Fruit fly (Drosophila melanogaster) whole organism, prepupa: ENCODE data around the gene CG42238.

Experiments used
- CG10631 ChIP-seq: fragments of 200-800 bp; sonication (Bioruptor generic); optimal IDR thresholded peaks from 2 replicates; lab custom pipeline; 2016; ENCODE audit warnings: missing biosample characterization, missing genetic modification characterization
- CG10669 ChIP-seq: fragments of 200-800 bp; sonication (Bioruptor generic); optimal IDR thresholded peaks from 3 replicates; lab custom pipeline; 2018; ENCODE audit warnings: missing biosample characterization, mild to moderate bottlenecking, missing genetic modification characterization, moderate library complexity
- CG11294 ChIP-seq: fragments of 200-800 bp; sonication (Bioruptor generic); IDR thresholded peaks from 2 replicates; pipeline ENCODE4 v1.3.6; 2022; ENCODE audit warnings: missing biosample characterization, missing genetic modification characterization
- CG11762 ChIP-seq: fragments of 200-800 bp; sonication (Bioruptor generic); optimal IDR thresholded peaks from 3 replicates; lab custom pipeline; 2016; ENCODE audit warnings: missing biosample characterization, missing genetic modification characterization; ENCODE audit not compliant: insufficient read depth
- CG15336 ChIP-seq: fragments of 200-800 bp; sonication (Bioruptor generic); IDR thresholded peaks from 2 replicates; pipeline ENCODE4 v1.3.6; 2022; ENCODE audit warnings: missing biosample characterization, missing genetic modification characterization
- CG1621 ChIP-seq: fragments of 200-800 bp; sonication (Bioruptor generic); optimal IDR thresholded peaks from 3 replicates; lab custom pipeline; 2018; ENCODE audit warnings: missing biosample characterization, mild to moderate bottlenecking, missing genetic modification characterization
- CG31627 ChIP-seq: fragments of 200-800 bp; sonication (Bioruptor generic); optimal IDR thresholded peaks from 3 replicates; lab custom pipeline; 2016; ENCODE audit warnings: missing biosample characterization, missing genetic modification characterization
- CG32006 ChIP-seq: fragments of 200-800 bp; sonication (Bioruptor generic); optimal IDR thresholded peaks from 3 replicates; lab custom pipeline; 2017; ENCODE audit warnings: missing biosample characterization, mild to moderate bottlenecking, missing genetic modification characterization
- CG3919 ChIP-seq: fragments of 200-800 bp; sonication (Bioruptor generic); optimal IDR thresholded peaks from 3 replicates; lab custom pipeline; 2016; ENCODE audit warnings: missing biosample characterization, missing genetic modification characterization
- CG4318 ChIP-seq: fragments of 200-800 bp; sonication (Bioruptor generic); optimal IDR thresholded peaks from 3 replicates; lab custom pipeline; 2017; ENCODE audit warnings: missing biosample characterization, mild to moderate bottlenecking, missing genetic modification characterization
- CG6163 ChIP-seq: fragments of 200-800 bp; sonication (Bioruptor generic); IDR thresholded peaks from 3 replicates; pipeline ENCODE4 v1.3.6; 2022; ENCODE audit warnings: missing biosample characterization, missing genetic modification characterization
- CG6276 ChIP-seq: fragments of 200-800 bp; sonication (Bioruptor generic); optimal IDR thresholded peaks from 2 replicates; lab custom pipeline; 2017; ENCODE audit warnings: missing biosample characterization, mild to moderate bottlenecking, missing genetic modification characterization
- CG6792 ChIP-seq: fragments of 200-800 bp; sonication (Bioruptor generic); optimal IDR thresholded peaks from 3 replicates; lab custom pipeline; 2016; ENCODE audit warnings: missing biosample characterization, missing genetic modification characterization
- CG6808 ChIP-seq: fragments of 200-800 bp; sonication (Bioruptor generic); optimal IDR thresholded peaks from 3 replicates; lab custom pipeline; 2017; ENCODE audit warnings: missing biosample characterization, missing genetic modification characterization, mild to moderate bottlenecking, moderate library complexity, missing genetic modification reagents
- CG6854 ChIP-seq: fragments of 200-800 bp; sonication (Bioruptor generic); optimal IDR thresholded peaks from 2 replicates; lab custom pipeline; 2017; ENCODE audit warnings: missing biosample characterization, mild to moderate bottlenecking, missing genetic modification characterization
- CG7368 ChIP-seq: fragments of 200-800 bp; sonication (Bioruptor generic); optimal IDR thresholded peaks from 3 replicates; lab custom pipeline; 2016; ENCODE audit warnings: missing biosample characterization, missing genetic modification characterization
- CG8119 ChIP-seq: fragments of 200-800 bp; sonication (Bioruptor generic); IDR thresholded peaks from 3 replicates; pipeline ENCODE4 v1.3.6; 2022; ENCODE audit warnings: missing biosample characterization, missing genetic modification characterization
- CG8319 ChIP-seq: fragments of 200-800 bp; sonication (Bioruptor generic); optimal IDR thresholded peaks from 3 replicates; lab custom pipeline; 2016; ENCODE audit warnings: missing biosample characterization, missing genetic modification characterization
- CG8632 ChIP-seq: fragments of 200-800 bp; sonication (Bioruptor generic); optimal IDR thresholded peaks from 3 replicates; lab custom pipeline; 2016; ENCODE audit warnings: missing biosample characterization, missing genetic modification characterization
- CG9139 ChIP-seq: fragments of 200-800 bp; sonication (Bioruptor generic); optimal IDR thresholded peaks from 3 replicates; lab custom pipeline; 2017; ENCODE audit warnings: missing biosample characterization, mild to moderate bottlenecking, missing genetic modification characterization
- Eip75B ChIP-seq: fragments of 200-800 bp; sonication (Bioruptor generic); optimal IDR thresholded peaks from 3 replicates; lab custom pipeline; 2016; ENCODE audit warnings: missing biosample characterization, missing genetic modification characterization
- Eip78C ChIP-seq: fragments of 200-800 bp; sonication (Bioruptor generic); peaks from one replicate; lab custom pipeline; 2016; ENCODE audit warnings: missing biosample characterization, missing genetic modification characterization
- Eip93F ChIP-seq: fragments of 200-800 bp; sonication (Bioruptor generic); optimal IDR thresholded peaks from 2 replicates; lab custom pipeline; 2016; ENCODE audit warnings: missing biosample characterization, mild to moderate bottlenecking, missing genetic modification characterization
- Ets21C ChIP-seq: fragments of 200-800 bp; sonication (Bioruptor generic); optimal IDR thresholded peaks from 3 replicates; lab custom pipeline; 2016; ENCODE audit warnings: missing biosample characterization, missing genetic modification characterization
- Ets96B ChIP-seq: fragments of 200-800 bp; optimal IDR thresholded peaks from 2 replicates; lab custom pipeline; 2019; ENCODE audit warnings: missing biosample characterization, mild to moderate bottlenecking, missing genetic modification characterization, moderate library complexity
- Hr38 ChIP-seq: sonication (Bioruptor generic); optimal IDR thresholded peaks from 2 replicates; lab custom pipeline; 2016; ENCODE audit warnings: missing biosample characterization, missing genetic modification characterization
- Hr39 ChIP-seq: fragments of 200-800 bp; sonication (Bioruptor generic); optimal IDR thresholded peaks from 2 replicates; lab custom pipeline; 2016; ENCODE audit warnings: missing biosample characterization, missing genetic modification characterization
- Hr4 ChIP-seq: fragments of 200-800 bp; sonication (Bioruptor generic); optimal IDR thresholded peaks from 3 replicates; lab custom pipeline; 2016; ENCODE audit warnings: missing biosample characterization, missing genetic modification characterization
- Lpt ChIP-seq: fragments of 200-800 bp; sonication (Bioruptor generic); optimal IDR thresholded peaks from 3 replicates; lab custom pipeline; 2016; ENCODE audit warnings: missing biosample characterization, missing genetic modification characterization
- OdsH ChIP-seq: fragments of 200-800 bp; sonication (Bioruptor generic); optimal IDR thresholded peaks from 3 replicates; lab custom pipeline; 2016; ENCODE audit warnings: missing biosample characterization, missing genetic modification characterization
- Smox ChIP-seq: fragments of 200-800 bp; sonication (Bioruptor generic); optimal IDR thresholded peaks from 3 replicates; lab custom pipeline; 2016; ENCODE audit warnings: missing biosample characterization, missing genetic modification characterization
- Sox15 ChIP-seq: fragments of 200-800 bp; sonication (Bioruptor generic); optimal IDR thresholded peaks from 3 replicates; lab custom pipeline; 2016; ENCODE audit warnings: missing biosample characterization, missing genetic modification characterization
- cyc ChIP-seq: fragments of 200-800 bp; sonication (Bioruptor generic); optimal IDR thresholded peaks from 3 replicates; lab custom pipeline; 2016; ENCODE audit warnings: missing biosample characterization, missing genetic modification characterization
- dac ChIP-seq: fragments of 200-800 bp; sonication (Bioruptor generic); optimal IDR thresholded peaks from 2 replicates; lab custom pipeline; 2017; ENCODE audit warnings: missing biosample characterization, mild to moderate bottlenecking, missing genetic modification characterization
- dsx ChIP-seq: fragments of 200-800 bp; optimal IDR thresholded peaks from 3 replicates; lab custom pipeline; 2019; ENCODE audit warnings: missing biosample characterization, mild to moderate bottlenecking, missing genetic modification characterization, moderate library complexity; ENCODE audit not compliant: poor library complexity, severe bottlenecking
- eg ChIP-seq: fragments of 200-800 bp; sonication (Bioruptor generic); IDR thresholded peaks from 3 replicates; pipeline ENCODE4 v1.3.6; 2022; ENCODE audit warnings: missing biosample characterization, missing genetic modification characterization
- esn ChIP-seq: fragments of 200-800 bp; sonication (Bioruptor generic); optimal IDR thresholded peaks from 2 replicates; lab custom pipeline; 2016; ENCODE audit warnings: missing biosample characterization, mild to moderate bottlenecking, missing genetic modification characterization, moderate library complexity
- fkh ChIP-seq: fragments of 200-800 bp; sonication (Bioruptor generic); optimal IDR thresholded peaks from 3 replicates; lab custom pipeline; 2017; ENCODE audit warnings: missing biosample characterization, mild to moderate bottlenecking, missing genetic modification characterization, moderate library complexity
- lz ChIP-seq: fragments of 200-800 bp; sonication (Bioruptor generic); optimal IDR thresholded peaks from 3 replicates; lab custom pipeline; 2016; ENCODE audit warnings: missing biosample characterization, missing genetic modification characterization
- salr ChIP-seq, 2 experiments: fragments of 200-800 bp; sonication (Bioruptor generic); optimal IDR thresholded peaks; 3 replicates each; lab custom pipeline; 2016 to 2018; ENCODE audit warnings: missing biosample characterization in 2 of 2, missing genetic modification characterization in 2 of 2, mild to moderate bottlenecking in 1 of 2
- spab ChIP-seq: fragments of 200-800 bp; sonication (Bioruptor generic); optimal IDR thresholded peaks from 2 replicates; lab custom pipeline; 2017; ENCODE audit warnings: missing biosample characterization, mild to moderate bottlenecking, missing genetic modification characterization, missing genetic modification reagents
- ss ChIP-seq, 2 experiments: fragments of 200-800 bp; sonication (Bioruptor generic); optimal IDR thresholded peaks; 2 replicates in 1 of 2; 3 replicates in 1 of 2; lab custom pipeline; 2017 to 2018; ENCODE audit warnings: mild to moderate bottlenecking in 2 of 2, missing biosample characterization in 2 of 2, missing genetic modification characterization in 2 of 2, moderate library complexity in 1 of 2
- svp ChIP-seq: fragments of 200-800 bp; sonication (Bioruptor generic); peaks from one replicate; lab custom pipeline; 2016; ENCODE audit warnings: missing biosample characterization, missing genetic modification characterization
- vri ChIP-seq: fragments of 200-800 bp; sonication (Bioruptor generic); optimal IDR thresholded peaks from 3 replicates; lab custom pipeline; 2016; ENCODE audit warnings: missing biosample characterization, mild to moderate bottlenecking, missing genetic modification characterization

Gene CG42238

DNA sequence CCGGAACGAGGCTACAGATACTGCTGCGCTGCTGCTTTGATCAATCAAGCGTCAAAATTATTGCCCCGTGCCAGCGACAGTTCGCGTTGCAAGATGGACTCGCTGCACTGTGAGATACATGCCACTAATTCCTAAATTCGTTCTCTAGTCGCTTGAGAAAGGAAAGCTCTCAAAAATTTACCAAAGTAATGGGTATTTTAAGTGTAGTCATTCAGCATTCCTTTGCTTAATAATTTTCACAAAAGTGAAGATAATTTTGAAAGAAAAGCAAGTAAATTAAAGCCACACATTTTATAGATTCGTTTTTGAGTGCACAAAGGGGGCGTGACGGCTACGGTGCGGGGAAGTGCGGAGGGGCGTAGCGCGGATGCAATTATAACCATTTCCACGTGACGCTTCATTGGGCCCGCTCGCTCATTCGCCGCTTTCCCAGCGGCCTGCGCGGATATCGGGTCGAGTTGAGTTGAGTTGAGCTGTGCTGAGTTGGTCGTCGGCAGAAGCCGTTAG, 91.9 kb downstream of the CG42238 start (continued):
- no peak for TF ChIP-seq fkh (GFP tag; lab: Kevin White, UChicago)
- no peak for TF ChIP-seq Smox (GFP tag; lab: Kevin White, UChicago)
- TF ChIP-seq CG4318 (GFP tag; lab: Kevin White, UChicago): peak; percentile 28
- TF ChIP-seq CG6808 (GFP tag; lab: Kevin White, UChicago): no peak
- no peak for TF ChIP-seq lz (GFP tag; lab: Kevin White, UChicago)
- TF ChIP-seq CG9139: no peak
- TF ChIP-seq CG11762: no peak

DNA sequence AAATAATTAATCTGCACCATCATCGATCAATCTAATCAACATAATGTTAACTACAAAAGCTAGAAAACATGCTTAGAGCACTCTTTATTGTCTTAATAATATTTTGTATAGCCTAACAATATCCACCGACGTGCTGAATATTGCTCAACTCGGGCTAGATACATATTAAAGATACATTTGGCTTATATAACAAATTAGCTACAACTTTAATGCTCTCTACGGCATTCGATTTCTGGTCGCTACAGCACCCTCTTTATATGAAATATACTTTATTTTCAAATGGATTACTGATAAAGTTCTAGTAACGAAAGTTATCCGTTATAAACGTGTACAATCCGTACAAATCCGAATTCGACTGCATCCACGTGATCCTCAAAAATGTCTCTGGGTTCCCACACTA, 94.0 kb downstream of the CG42238 start:
- peak; percentile 36 for TF ChIP-seq Eip78C
- TF ChIP-seq CG6276 (GFP tag; lab: Kevin White, UChicago): no peak
- no peak for TF ChIP-seq CG7368 (GFP tag; lab: Kevin White, UChicago)

DNA sequence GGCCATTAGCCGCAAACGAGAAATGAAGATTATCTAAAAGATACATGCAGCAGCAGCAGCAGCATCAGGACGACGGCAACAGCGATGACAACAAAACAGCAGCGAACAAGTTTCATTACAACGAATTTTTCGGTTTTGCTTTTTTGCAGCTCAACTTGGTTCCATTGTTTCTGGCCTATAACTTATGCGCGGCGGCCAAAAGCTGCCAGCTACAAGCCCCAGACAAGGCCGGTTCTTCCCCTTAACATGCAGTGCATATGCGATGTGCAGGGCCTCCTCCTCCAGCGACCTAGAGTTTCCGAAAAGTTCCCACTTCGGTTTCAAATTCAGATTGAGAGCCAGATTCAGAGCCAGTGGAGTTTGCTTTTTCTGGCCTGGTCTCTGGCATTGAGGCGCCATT, 94.7 kb downstream of the CG42238 start:
- TF ChIP-seq eg (GFP tag; lab: Robert Waterston, UW) (0 out of 3 replicates have a peak, but pooled peaks have one; percentile 11), CG6163 (GFP tag; lab: Robert Waterston, UW) (no peak)

- peak; percentile 28 for TF ChIP-seq Hr4
- peak in 1 of 2 experiments; percentile 14 for TF ChIP-seq salr (GFP tag; optimal IDR thresholded peaks at IDR 0.05; lab: Kevin White, UChicago)
- peak; percentile 46 for TF ChIP-seq CG9139
- TF ChIP-seq Sox15: no peak
- peak; percentile 49 for TF ChIP-seq CG10631 (GFP tag; lab: Kevin White, UChicago)
- peak; percentile 81 for TF ChIP-seq spab (GFP tag; lab: Kevin White, UChicago)
- no peak for TF ChIP-seq Eip93F
- TF ChIP-seq dac (GFP tag; lab: Kevin White, UChicago): no peak
- TF ChIP-seq CG15336: 0 out of 2 replicates have a peak, but pooled peaks have one; percentile 20
- peak; percentile 41 for TF ChIP-seq CG3919
- TF ChIP-seq cyc: peak; percentile 40
- TF ChIP-seq dsx: peak; percentile 67
- no peak for TF ChIP-seq CG6276 (GFP tag; lab: Kevin White, UChicago)
- TF ChIP-seq svp (GFP tag; lab: Kevin White, UChicago): peak; percentile 77
- TF ChIP-seq CG11294: no peak
- TF ChIP-seq vri: no peak
- peak; percentile 34 for TF ChIP-seq Smox (GFP tag; lab: Kevin White, UChicago)
- no peak for TF ChIP-seq CG6854 (GFP tag; lab: Kevin White, UChicago)
- TF ChIP-seq ss (GFP tag; optimal IDR thresholded peaks at IDR 0.05; lab: Kevin White, UChicago): peak; percentile 70 to 79
- peak; percentile 15 for TF ChIP-seq Ets21C (GFP tag; lab: Kevin White, UChicago)
- TF ChIP-seq CG32006 (GFP tag; lab: Kevin White, UChicago): peak; percentile 46
- peak; percentile 69 for TF ChIP-seq CG10669
- peak; percentile 40 for TF ChIP-seq CG11762
- TF ChIP-seq lz (GFP tag; lab: Kevin White, UChicago): peak; percentile 47
- TF ChIP-seq eg (GFP tag; lab: Robert Waterston, UW): no peak
- peak; percentile 22 for TF ChIP-seq Hr39 (GFP tag; lab: Kevin White, UChicago)
- peak; percentile 88 for TF ChIP-seq Eip78C
- peak; percentile 82 for TF ChIP-seq CG6808 (GFP tag; lab: Kevin White, UChicago)
- peak; percentile 62 for TF ChIP-seq CG8632 (GFP tag; lab: Kevin White, UChicago)
- no peak for TF ChIP-seq Hr38 (GFP tag; lab: Kevin White, UChicago)
- peak; percentile 19 for TF ChIP-seq CG8319 (GFP tag; lab: Kevin White, UChicago)
- TF ChIP-seq CG1621 (tag; lab: Kevin White, UChicago): peak; percentile 2
- TF ChIP-seq Lpt (GFP tag; lab: Kevin White, UChicago): no peak
- TF ChIP-seq CG7368 (GFP tag; lab: Kevin White, UChicago): no peak
- TF ChIP-seq OdsH: peak; percentile 42
- TF ChIP-seq esn (GFP tag; lab: Kevin White, UChicago): peak; percentile 70
- peak; percentile 25 for TF ChIP-seq CG4318 (GFP tag; lab: Kevin White, UChicago)
- TF ChIP-seq Eip75B (GFP tag; lab: Kevin White, UChicago): peak; percentile 45
- peak; percentile 22 for TF ChIP-seq CG31627 (GFP tag; lab: Kevin White, UChicago)
- TF ChIP-seq Ets96B (tag; lab: Kevin White, UChicago): peak; percentile 56
- TF ChIP-seq CG6792 (GFP tag; lab: Kevin White, UChicago): peak; percentile 18
- TF ChIP-seq CG8119 (GFP tag; lab: Robert Waterston, UW): 0 out of 3 replicates have a peak, but pooled peaks have one; percentile 22
Observed at dm6 chr2L:20956836-20957235, 95.1 kb downstream of the CG42238 start.
